Fruit fly (Drosophila melanogaster) whole organism, embryonic: ENCODE results near the gene LIMK1.

Experiments
- B-H2 ChIP-seq: fragments of 200-800 bp; sonication (Bioruptor generic); optimal IDR thresholded peaks from 2 replicates; lab custom pipeline; 2018; ENCODE audit warnings: missing biosample characterization, mild to moderate bottlenecking, missing genetic modification characterization
- Blimp-1 ChIP-seq: fragments of 200-800 bp; sonication (Bioruptor generic); optimal IDR thresholded peaks from 3 replicates; lab custom pipeline; 2018; ENCODE audit warnings: missing biosample characterization, missing genetic modification characterization, mild to moderate bottlenecking, moderate library complexity, missing genetic modification reagents
- CG10366 ChIP-seq: fragments of 200-800 bp; sonication (Bioruptor generic); IDR thresholded peaks from 2 replicates; pipeline ENCODE4 v1.3.6; 2022; ENCODE audit warnings: missing biosample characterization, missing genetic modification characterization
- CG10462 ChIP-seq: fragments of 200-800 bp; sonication (Bioruptor generic); optimal IDR thresholded peaks from 2 replicates; lab custom pipeline; 2016; ENCODE audit warnings: missing biosample characterization, missing genetic modification characterization
- CG10543 ChIP-seq: fragments of 200-800 bp; sonication (Bioruptor generic); optimal IDR thresholded peaks from 3 replicates; lab custom pipeline; 2017; ENCODE audit warnings: missing biosample characterization, mild to moderate bottlenecking, missing genetic modification characterization, moderate library complexity
- CG11504 ChIP-seq: fragments of 200-800 bp; sonication (Bioruptor generic); optimal IDR thresholded peaks from 3 replicates; lab custom pipeline; 2019; ENCODE audit warnings: missing biosample characterization, mild to moderate bottlenecking, missing genetic modification characterization, moderate library complexity
- CG12219 ChIP-seq: fragments of 200-800 bp; sonication (Bioruptor generic); optimal IDR thresholded peaks from 3 replicates; lab custom pipeline; 2018; ENCODE audit warnings: missing biosample characterization, mild to moderate bottlenecking, missing genetic modification characterization
- CG13296 ChIP-seq: fragments of 200-800 bp; sonication (Bioruptor generic); optimal IDR thresholded peaks from 3 replicates; lab custom pipeline; 2018; ENCODE audit warnings: missing biosample characterization, mild to moderate bottlenecking, missing genetic modification characterization
- CG14441 ChIP-seq: fragments of 200-800 bp; sonication (Bioruptor generic); IDR thresholded peaks from 2 replicates; pipeline ENCODE4 v1.3.6; 2022; ENCODE audit warnings: missing biosample characterization, missing genetic modification characterization
- CG15011 ChIP-seq: fragments of 200-800 bp; sonication (Bioruptor generic); optimal IDR thresholded peaks from 3 replicates; lab custom pipeline; 2018; ENCODE audit warnings: missing biosample characterization, mild to moderate bottlenecking, missing genetic modification characterization
- CG17186 ChIP-seq: fragments of 200-800 bp; sonication (Bioruptor generic); optimal IDR thresholded peaks from 3 replicates; lab custom pipeline; 2017; ENCODE audit warnings: missing biosample characterization, missing genetic modification reagents, missing genetic modification characterization
- CG17612 ChIP-seq: fragments of 200-800 bp; sonication (Bioruptor generic); IDR thresholded peaks from 2 replicates; pipeline ENCODE4 v1.3.6; 2022; ENCODE audit warnings: missing biosample characterization, missing genetic modification characterization
- CG18262 ChIP-seq: fragments of 200-800 bp; optimal IDR thresholded peaks from 3 replicates; lab custom pipeline; 2019; ENCODE audit warnings: missing biosample characterization, mild to moderate bottlenecking, missing genetic modification characterization, moderate library complexity
- CG2116 ChIP-seq: fragments of 200-800 bp; sonication (Bioruptor generic); optimal IDR thresholded peaks from 3 replicates; lab custom pipeline; 2018; ENCODE audit warnings: missing biosample characterization, mild to moderate bottlenecking, missing genetic modification characterization
- CG2129 ChIP-seq: fragments of 200-800 bp; sonication (Bioruptor generic); IDR thresholded peaks from 2 replicates; pipeline ENCODE4 v1.3.6; 2022; ENCODE audit warnings: missing biosample characterization, missing genetic modification characterization; ENCODE audit not compliant: partially characterized antibody
- CG31224 ChIP-seq: fragments of 200-800 bp; sonication (Bioruptor generic); IDR thresholded peaks from 2 replicates; pipeline ENCODE4 v1.3.6; 2022; ENCODE audit warnings: missing biosample characterization, missing genetic modification characterization
- CG33557 ChIP-seq: fragments of 200-800 bp; sonication (Bioruptor generic); optimal IDR thresholded peaks from 2 replicates; lab custom pipeline; 2019; ENCODE audit warnings: missing biosample characterization, mild to moderate bottlenecking, missing genetic modification characterization, moderate library complexity
- CG4328 ChIP-seq: fragments of 200-800 bp; sonication (Bioruptor generic); optimal IDR thresholded peaks from 3 replicates; lab custom pipeline; 2017; ENCODE audit warnings: missing biosample characterization, missing genetic modification reagents, missing genetic modification characterization
- CG7271 ChIP-seq: fragments of 200-800 bp; sonication (Bioruptor generic); optimal IDR thresholded peaks from 2 replicates; lab custom pipeline; 2018; ENCODE audit warnings: missing biosample characterization, mild to moderate bottlenecking, missing genetic modification characterization, moderate library complexity
- CG7928 ChIP-seq: fragments of 200-800 bp; sonication (Bioruptor generic); optimal IDR thresholded peaks from 2 replicates; lab custom pipeline; 2017; ENCODE audit warnings: missing biosample characterization, mild to moderate bottlenecking, missing genetic modification characterization
- CG8359 ChIP-seq: fragments of 200-800 bp; sonication (Bioruptor generic); optimal IDR thresholded peaks from 2 replicates; lab custom pipeline; 2017; ENCODE audit warnings: missing biosample characterization, mild to moderate bottlenecking, missing genetic modification characterization, borderline replicate concordance
- CG8765 ChIP-seq: fragments of 200-800 bp; sonication (Bioruptor generic); IDR thresholded peaks from 2 replicates; pipeline ENCODE4 v1.3.6; 2022; ENCODE audit warnings: missing biosample characterization, missing genetic modification characterization
- CG9876 ChIP-seq: fragments of 200-800 bp; sonication (Bioruptor generic); optimal IDR thresholded peaks from 2 replicates; lab custom pipeline; 2016; ENCODE audit warnings: missing biosample characterization, missing genetic modification characterization
- D19A ChIP-seq: fragments of 200-800 bp; optimal IDR thresholded peaks from 3 replicates; lab custom pipeline; 2019; ENCODE audit warnings: missing biosample characterization, mild to moderate bottlenecking, missing genetic modification characterization, moderate library complexity
- Doc2 ChIP-seq: fragments of 200-800 bp; sonication (Bioruptor generic); IDR thresholded peaks from 2 replicates; pipeline ENCODE4 v1.3.6; 2022; ENCODE audit warnings: missing biosample characterization, missing genetic modification characterization
- E2f1 ChIP-seq: fragments of 200-800 bp; sonication (Bioruptor generic); IDR thresholded peaks from 2 replicates; pipeline ENCODE4 v1.3.6; 2022; ENCODE audit warnings: missing biosample characterization, missing genetic modification characterization
- Ets65A ChIP-seq: fragments of 200-800 bp; sonication (Bioruptor generic); peaks from one replicate; lab custom pipeline; 2016; ENCODE audit warnings: missing biosample characterization, missing genetic modification characterization
- HmgZ ChIP-seq: fragments of 200-800 bp; sonication (Bioruptor generic); optimal IDR thresholded peaks from 2 replicates; lab custom pipeline; 2018; ENCODE audit warnings: missing biosample characterization, mild to moderate bottlenecking, missing genetic modification characterization
- Mad ChIP-seq: fragments of 200-800 bp; sonication (Bioruptor generic); optimal IDR thresholded peaks from 2 replicates; lab custom pipeline; 2016; ENCODE audit warnings: missing biosample characterization, missing genetic modification characterization
- Neu2 ChIP-seq: fragments of 200-800 bp; sonication (Bioruptor generic); optimal IDR thresholded peaks from 3 replicates; lab custom pipeline; 2016; ENCODE audit warnings: missing biosample characterization, missing genetic modification characterization, borderline replicate concordance
- Side ChIP-seq: fragments of 200-800 bp; sonication (Bioruptor generic); optimal IDR thresholded peaks from 2 replicates; lab custom pipeline; 2016; ENCODE audit warnings: missing biosample characterization, missing genetic modification characterization
- Sox102F ChIP-seq: fragments of 200-800 bp; sonication (Bioruptor generic); optimal IDR thresholded peaks from 2 replicates; lab custom pipeline; 2018; ENCODE audit warnings: missing biosample characterization, mild to moderate bottlenecking, missing genetic modification characterization, moderate library complexity
- Sry-δ ChIP-seq: fragments of 200-800 bp; sonication (Bioruptor generic); optimal IDR thresholded peaks from 2 replicates; lab custom pipeline; 2016; ENCODE audit warnings: missing biosample characterization, missing genetic modification characterization
- ara ChIP-seq: fragments of 200-800 bp; sonication (Bioruptor generic); IDR thresholded peaks from 2 replicates; pipeline ENCODE4 v1.3.6; 2022; ENCODE audit warnings: missing biosample characterization, missing genetic modification characterization
- bab2 ChIP-seq: fragments of 200-800 bp; sonication (Bioruptor generic); optimal IDR thresholded peaks from 2 replicates; lab custom pipeline; 2016; ENCODE audit warnings: missing biosample characterization, missing genetic modification characterization
- btn ChIP-seq: fragments of 200-800 bp; sonication (Bioruptor generic); optimal IDR thresholded peaks from 2 replicates; lab custom pipeline; 2016; ENCODE audit warnings: missing biosample characterization, missing genetic modification characterization
- cas ChIP-seq: fragments of 200-800 bp; sonication (Bioruptor generic); IDR thresholded peaks from 2 replicates; pipeline ENCODE4 v1.3.6; 2022; ENCODE audit warnings: missing biosample characterization, missing genetic modification characterization
- cg ChIP-seq: fragments of 200-800 bp; sonication (Bioruptor generic); optimal IDR thresholded peaks from 3 replicates; lab custom pipeline; 2019; ENCODE audit warnings: missing biosample characterization, mild to moderate bottlenecking, missing genetic modification characterization, moderate library complexity
- ci ChIP-seq: fragments of 200-800 bp; sonication (Bioruptor generic); IDR thresholded peaks from 3 replicates; pipeline ENCODE4 v1.3.6; 2022; ENCODE audit warnings: missing biosample characterization, missing genetic modification characterization
- dysf ChIP-seq: fragments of 200-800 bp; sonication (Bioruptor generic); IDR thresholded peaks from 3 replicates; pipeline ENCODE4 v1.3.6; 2022; ENCODE audit warnings: missing biosample characterization, missing genetic modification characterization
- gsb-n ChIP-seq: fragments of 200-800 bp; sonication (Bioruptor generic); optimal IDR thresholded peaks from 3 replicates; lab custom pipeline; 2018; ENCODE audit warnings: missing biosample characterization, mild to moderate bottlenecking, missing genetic modification characterization
- lov ChIP-seq, 2 experiments: fragments of 200-800 bp in 1 of 2; fragments of >200 bp in 1 of 2; sonication (Bioruptor generic) in 1 of 2; IDR thresholded peaks in 1 of 2; optimal IDR thresholded peaks in 1 of 2; 2 replicates in 1 of 2; 3 replicates in 1 of 2; pipeline versions ENCODE4 v1.3.6 to Lab custom; 2017 to 2022; ENCODE audit warnings: missing biosample characterization in 1 of 2, missing genetic modification characterization in 1 of 2
- maf-S ChIP-seq: fragments of 200-800 bp; sonication (Bioruptor generic); optimal IDR thresholded peaks from 2 replicates; lab custom pipeline; 2016; ENCODE audit warnings: missing biosample characterization, missing genetic modification characterization
- nau ChIP-seq: fragments of 200-800 bp; sonication (Bioruptor generic); optimal IDR thresholded peaks from 3 replicates; lab custom pipeline; 2017; ENCODE audit warnings: missing biosample characterization, mild to moderate bottlenecking, missing genetic modification characterization, missing genetic modification reagents
- otp ChIP-seq: fragments of 200-800 bp; sonication (Bioruptor generic); IDR thresholded peaks from 3 replicates; pipeline ENCODE4, ENCODE4 v1.3.6; 2022; ENCODE audit warnings: missing biosample characterization, missing genetic modification characterization
- sd ChIP-seq: fragments of 200-800 bp; sonication (Bioruptor generic); optimal IDR thresholded peaks from 3 replicates; lab custom pipeline; 2018; ENCODE audit warnings: missing biosample characterization, mild to moderate bottlenecking, missing genetic modification characterization, moderate library complexity
- slbo ChIP-seq: fragments of 200-800 bp; sonication (Bioruptor generic); IDR thresholded peaks from 2 replicates; pipeline ENCODE4 v1.3.6; 2022; ENCODE audit warnings: missing biosample characterization, missing genetic modification characterization
- sob ChIP-seq: fragments of 200-800 bp; sonication (Bioruptor generic); IDR thresholded peaks from 2 replicates; pipeline ENCODE4 v1.3.6; 2022; ENCODE audit warnings: missing biosample characterization, missing genetic modification characterization
- ssp ChIP-seq: fragments of 200-800 bp; sonication (Bioruptor generic); IDR thresholded peaks from 2 replicates; pipeline ENCODE4 v1.3.6; 2022; ENCODE audit warnings: missing biosample characterization, missing genetic modification characterization
- sug ChIP-seq: fragments of 200-800 bp; optimal IDR thresholded peaks from 2 replicates; lab custom pipeline; 2019; ENCODE audit warnings: missing biosample characterization, mild to moderate bottlenecking, missing genetic modification characterization, moderate library complexity
- wdn ChIP-seq: fragments of 200-800 bp; sonication (Bioruptor generic); IDR thresholded peaks from 2 replicates; pipeline ENCODE4 v1.3.6; 2022; ENCODE audit warnings: missing biosample characterization, missing genetic modification characterization
- zen ChIP-seq: fragments of 200-800 bp; sonication (Bioruptor generic); optimal IDR thresholded peaks from 3 replicates; lab custom pipeline; 2018; ENCODE audit warnings: missing biosample characterization, mild to moderate bottlenecking, missing genetic modification characterization, moderate library complexity

LIMK1 gene

DNA sequence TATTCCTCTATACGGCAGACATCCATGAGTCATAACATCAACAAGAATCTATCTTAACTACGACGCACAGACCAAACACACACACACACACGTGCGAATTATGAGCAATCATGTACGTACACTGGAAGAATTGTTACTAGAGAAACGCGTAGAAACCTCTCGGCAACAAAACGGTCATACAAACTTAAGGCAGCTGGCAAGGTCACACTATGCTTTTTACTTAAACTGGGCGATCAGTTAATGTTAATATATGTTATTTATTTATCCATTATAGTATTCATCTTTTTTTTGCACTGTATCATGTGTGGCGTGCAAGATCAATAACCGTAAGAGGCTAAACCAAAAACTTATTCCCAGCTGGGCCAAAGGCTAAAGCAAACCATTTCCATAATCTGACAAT is 52.8 kb downstream of the LIMK1 start (continued):
- TF ChIP-seq CG2116 (no peak), cas (no peak), B-H2 (no peak), CG7271 (tag; lab: Kevin White, UChicago) (no peak), HmgZ (no peak), CG9876 (no peak), gsb-n (no peak), CG7928 (GFP tag; lab: Kevin White, UChicago) (no peak), Sry-δ (no peak), CG10462 (GFP tag; lab: Kevin White, UChicago) (no peak), sob (GFP tag; lab: Robert Waterston, UW) (no peak), CG11504 (tag; lab: Kevin White, UChicago) (peak; percentile 60), zen (tag; lab: Kevin White, UChicago) (no peak), D19A (tag; lab: Kevin White, UChicago) (no peak), CG4328 (GFP tag; lab: Kevin White, UChicago) (no peak), Mad (GFP tag; lab: Kevin White, UChicago) (no peak), CG10543 (no peak), CG31224 (GFP tag; lab: Robert Waterston, UW) (no peak), ci (GFP tag; lab: Robert Waterston, UW) (peak; percentile 53; the same call in 1 of the 3 replicates), Ets65A (peak; percentile 72), cg (no peak), otp (GFP tag; lab: Robert Waterston, UW) (no peak), CG12219 (GFP tag; lab: Kevin White, UChicago) (no peak), CG18262 (no peak), sug (tag; lab: Kevin White, UChicago) (no peak), CG13296 (no peak), CG33557 (GFP tag; lab: Kevin White, UChicago) (no peak), CG15011 (GFP tag; lab: Kevin White, UChicago) (no peak), btn (GFP tag; lab: Kevin White, UChicago) (no peak), Neu2 (no peak), bab2 (GFP tag; lab: Kevin White, UChicago) (no peak), CG17186 (GFP tag; lab: Kevin White, UChicago) (no peak), lov (optimal IDR thresholded peaks at IDR 0.05; lab: Kevin White, UChicago) (no peak), lov (GFP tag; IDR thresholded peaks at IDR 0.05; lab: Robert Waterston, UW) (no peak), CG17612 (GFP tag; lab: Robert Waterston, UW) (no peak), CG8765 (GFP tag; lab: Robert Waterston, UW) (no peak), Sox102F (GFP tag; lab: Kevin White, UChicago) (peak; percentile 36), Side (GFP tag; lab: Kevin White, UChicago) (no peak), ara (0 out of 2 replicates have a peak, but pooled peaks have one; percentile 6), CG8359 (no peak), slbo (GFP tag; lab: Robert Waterston, UW) (peak; percentile 64), CG2129 (GFP tag; lab: Robert Waterston, UW) (no peak), ssp (GFP tag; lab: Robert Waterston, UW) (no peak), wdn (no peak), CG14441 (GFP tag; lab: Robert Waterston, UW) (no peak), maf-S (GFP tag; lab: Kevin White, UChicago) (no peak), E2f1 (GFP tag; lab: Robert Waterston, UW) (no peak), CG10366 (no peak; the same call in 1 of the 2 replicates), Doc2 (no peak), dysf (GFP tag; lab: Robert Waterston, UW) (no peak), nau (GFP tag; lab: Kevin White, UChicago) (no peak), sd (no peak), Blimp-1 (GFP tag; lab: Kevin White, UChicago) (peak; percentile 22)
